Worm (Caenorhabditis elegans): ENCODE measurements around the gene C09G1.2.

C09G1.2 gene

ce11 chrX:16024558-16024957 lies 42.0 kb upstream of the C09G1.2 start (continued):
- TF ChIP-seq elt-3 (tag; optimal IDR thresholded peaks at IDR 0.05): no peak
- no peak for TF ChIP-seq nhr-23 (tag; optimal IDR thresholded peaks at IDR 0.05)
- TF ChIP-seq R02D3.7 (tag; optimal IDR thresholded peaks at IDR 0.05): no peak
- peak; percentile 89 for TF ChIP-seq snpc-4 (tag; optimal IDR thresholded peaks at IDR 0.05)
- peak; percentile 91 for TF ChIP-seq F13H6.1 (tag; optimal IDR thresholded peaks at IDR 0.05)
- peak; percentile 23 for TF ChIP-seq blmp-1 (tag; optimal IDR thresholded peaks at IDR 0.05; ENCODE audit: insufficient read depth)
- TF ChIP-seq sem-4 (tag; optimal IDR thresholded peaks at IDR 0.05): peak; percentile 79
- TF ChIP-seq unc-39 (tag; optimal IDR thresholded peaks at IDR 0.05): no peak
- peak; percentile 82 for TF ChIP-seq egl-27 (tag; optimal IDR thresholded peaks at IDR 0.05)
- no peak for TF ChIP-seq lin-39 (tag; optimal IDR thresholded peaks at IDR 0.05)
- TF ChIP-seq dmd-4 (tag; optimal IDR thresholded peaks at IDR 0.05): no peak
- TF ChIP-seq unc-62 (GFP tag; optimal IDR thresholded peaks at IDR 0.05): no peak
- peak; percentile 60 for TF ChIP-seq lin-13 (GFP tag; optimal IDR thresholded peaks at IDR 0.05)
- peak; percentile 75 for TF ChIP-seq nhr-21 (tag; optimal IDR thresholded peaks at IDR 0.05)

- TF ChIP-seq R02D3.7 (tag; optimal IDR thresholded peaks at IDR 0.05): no peak
- TF ChIP-seq lin-13 (GFP tag; optimal IDR thresholded peaks at IDR 0.05): no peak
- no peak for TF ChIP-seq mab-5 (tag; optimal IDR thresholded peaks at IDR 0.05)
- no peak for TF ChIP-seq nhr-237 (tag; optimal IDR thresholded peaks at IDR 0.05)
- TF ChIP-seq lin-11 (tag; optimal IDR thresholded peaks at IDR 0.05): no peak
- TF ChIP-seq nhr-6 (tag; optimal IDR thresholded peaks at IDR 0.05): no peak
- TF ChIP-seq nhr-129 (tag; optimal IDR thresholded peaks at IDR 0.05): no peak
- TF ChIP-seq unc-62 (GFP tag; optimal IDR thresholded peaks at IDR 0.05): no peak
- no peak for TF ChIP-seq F13H6.1 (tag; optimal IDR thresholded peaks at IDR 0.05)
- no peak for TF ChIP-seq elt-1 (tag; optimal IDR thresholded peaks at IDR 0.05)
- TF ChIP-seq ceh-82 (tag; optimal IDR thresholded peaks at IDR 0.05): no peak
- TF ChIP-seq crh-2 (tag; optimal IDR thresholded peaks at IDR 0.05): no peak
Measured at ce11 chrX:16016796-16017195, 34.3 kb upstream of the C09G1.2 start, which contains the start of the genes VB0395L.1 and nhx-1. TSS of gene VB0395L.1 (minus strand) at chrX:16016981. TSS of gene nhx-1 (plus strand) at chrX:16017121.

- no peak for TF ChIP-seq sma-9 (GFP tag; optimal IDR thresholded peaks at IDR 0.05)
- no peak for TF ChIP-seq sma-9 (tag; optimal IDR thresholded peaks at IDR 0.05)
- no peak for TF ChIP-seq snpc-4 (tag; optimal IDR thresholded peaks at IDR 0.05)
- no peak for TF ChIP-seq R02D3.7 (tag; optimal IDR thresholded peaks at IDR 0.05)
- no peak for TF ChIP-seq peb-1 (tag; optimal IDR thresholded peaks at IDR 0.05)
- no peak for TF ChIP-seq nhr-77 (tag; optimal IDR thresholded peaks at IDR 0.05)
- no peak for TF ChIP-seq aly-2 (tag; optimal IDR thresholded peaks at IDR 0.05)
- TF ChIP-seq crh-2 (tag; optimal IDR thresholded peaks at IDR 0.05): no peak
- no peak for TF ChIP-seq fos-1 (tag; optimal IDR thresholded peaks at IDR 0.05)
- no peak for TF ChIP-seq mab-5 (tag; optimal IDR thresholded peaks at IDR 0.05)
- no peak for TF ChIP-seq sma-3 (GFP tag; optimal IDR thresholded peaks at IDR 0.05)
- TF ChIP-seq nhr-25 (tag; optimal IDR thresholded peaks at IDR 0.05): no peak
- no peak for TF ChIP-seq nhr-237 (tag; optimal IDR thresholded peaks at IDR 0.05)
- TF ChIP-seq nhr-23 (tag; optimal IDR thresholded peaks at IDR 0.05): no peak
- TF ChIP-seq nhr-21 (tag; optimal IDR thresholded peaks at IDR 0.05): no peak
- no peak for TF ChIP-seq elt-3 (tag; optimal IDR thresholded peaks at IDR 0.05)
- TF ChIP-seq egl-27 (tag; optimal IDR thresholded peaks at IDR 0.05): no peak
- no peak for TF ChIP-seq ZK546.5 (tag; optimal IDR thresholded peaks at IDR 0.05)
- no peak for TF ChIP-seq C34F6.9 (tag; optimal IDR thresholded peaks at IDR 0.05)
- TF ChIP-seq sem-4 (tag; optimal IDR thresholded peaks at IDR 0.05): no peak
- TF ChIP-seq ztf-1 (GFP tag; conservative IDR thresholded peaks at IDR 0.05): no peak
Measured at ce11 chrX:16006529-16006928, 24.0 kb upstream of the C09G1.2 start, which contains the start of gene C09G1.4. TSS of gene C09G1.4 (minus strand) at chrX:16006629.

DNA sequence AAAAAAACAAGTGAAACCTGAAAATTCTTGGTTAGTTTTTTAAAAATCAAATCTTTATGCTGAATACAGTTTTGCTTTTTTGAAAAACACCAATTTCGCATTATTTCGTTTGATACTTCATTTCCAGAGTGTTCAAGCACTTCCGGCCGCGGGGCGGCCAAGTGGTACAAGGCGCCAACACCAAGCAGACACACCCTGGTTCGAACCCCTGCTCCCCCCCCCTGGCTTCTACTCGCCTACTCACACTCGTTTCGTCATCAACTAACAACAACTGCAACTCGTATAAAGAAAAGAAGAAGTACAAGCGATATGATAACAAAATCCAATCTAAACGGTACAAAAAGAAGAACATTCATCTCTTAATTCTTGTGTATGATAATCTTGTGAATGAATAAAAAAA lies 20.3 kb upstream of the C09G1.2 start:
- no peak for TF ChIP-seq ztf-11 (tag; optimal IDR thresholded peaks at IDR 0.05)
- no peak for TF ChIP-seq snpc-4 (tag; optimal IDR thresholded peaks at IDR 0.05)
- no peak for TF ChIP-seq skn-1 (tag; optimal IDR thresholded peaks at IDR 0.05)
- no peak for TF ChIP-seq crh-2 (tag; optimal IDR thresholded peaks at IDR 0.05)
- no peak for TF ChIP-seq nhr-12 (tag; optimal IDR thresholded peaks at IDR 0.05)
- TF ChIP-seq R02D3.7 (tag; optimal IDR thresholded peaks at IDR 0.05): no peak
- TF ChIP-seq ceh-16 (tag; optimal IDR thresholded peaks at IDR 0.05): no peak
